Worm (Caenorhabditis elegans) whole organism, L4 larva: ENCODE measurements around the gene Y37A1B.4.

Experiments
- ama-1 ChIP-seq: fragments of 150-350 bp; optimal IDR thresholded peaks from 2 replicates; lab custom pipeline; 2014; ENCODE audit warnings: inconsistent platforms, mixed read lengths
- php-3 ChIP-seq: fragments of 200-800 bp; sonication (Bioruptor generic); IDR thresholded peaks from 2 replicates; pipeline ENCODE4 v1.3.6; 2022; ENCODE audit warnings: missing genetic modification reagents, missing genetic modification characterization, missing compliant biosample characterization

DNA sequence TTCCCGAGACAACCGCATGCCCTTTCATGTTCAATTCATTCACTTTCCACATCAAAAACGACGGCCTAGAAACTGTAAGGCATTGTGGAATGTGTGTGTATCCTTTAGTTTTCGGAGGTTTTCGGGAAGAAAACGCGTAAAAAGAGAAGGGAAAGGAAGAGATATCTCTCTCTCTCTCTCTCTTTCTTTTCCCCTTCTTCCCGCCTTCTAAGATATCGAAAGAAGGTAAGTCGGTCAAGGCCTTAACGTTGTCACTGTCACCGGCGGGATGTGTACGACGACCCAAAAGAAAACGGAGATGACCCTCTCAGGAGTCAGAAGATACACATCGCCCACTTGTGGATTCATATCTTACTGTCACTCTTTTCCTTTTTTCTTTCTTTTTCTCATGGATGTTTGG, 29.2 kb upstream of the Y37A1B.4 start:
- TF ChIP-seq ama-1 (lab: Kevin White, UChicago) (no peak), php-3 (GFP tag; lab: Robert Waterston, UW) (no peak)
